Fruit fly (Drosophila melanogaster) whole organism, embryonic: ENCODE data around the gene CG14440.

Experiments used
- Atf-2 ChIP-seq: fragments of 200-800 bp; sonication (Bioruptor generic); optimal IDR thresholded peaks from 2 replicates; lab custom pipeline; 2016; ENCODE audit warnings: missing biosample characterization, missing genetic modification characterization
- CG2712 ChIP-seq: fragments of 200-800 bp; optimal IDR thresholded peaks from 3 replicates; lab custom pipeline; 2019; ENCODE audit warnings: missing biosample characterization, mild to moderate bottlenecking, missing genetic modification characterization, moderate library complexity
- CG9609 ChIP-seq: fragments of 200-800 bp; sonication (Bioruptor generic); optimal IDR thresholded peaks from 3 replicates; lab custom pipeline; 2016; ENCODE audit warnings: missing biosample characterization, missing genetic modification characterization
- az2 ChIP-seq: fragments of 200-800 bp; sonication (Bioruptor generic); optimal IDR thresholded peaks from 3 replicates; lab custom pipeline; 2016; ENCODE audit warnings: missing biosample characterization, missing genetic modification characterization
- tx ChIP-seq: fragments of 200-800 bp; sonication (Bioruptor generic); optimal IDR thresholded peaks from 2 replicates; lab custom pipeline; 2016; ENCODE audit warnings: missing biosample characterization, missing genetic modification characterization

DNA sequence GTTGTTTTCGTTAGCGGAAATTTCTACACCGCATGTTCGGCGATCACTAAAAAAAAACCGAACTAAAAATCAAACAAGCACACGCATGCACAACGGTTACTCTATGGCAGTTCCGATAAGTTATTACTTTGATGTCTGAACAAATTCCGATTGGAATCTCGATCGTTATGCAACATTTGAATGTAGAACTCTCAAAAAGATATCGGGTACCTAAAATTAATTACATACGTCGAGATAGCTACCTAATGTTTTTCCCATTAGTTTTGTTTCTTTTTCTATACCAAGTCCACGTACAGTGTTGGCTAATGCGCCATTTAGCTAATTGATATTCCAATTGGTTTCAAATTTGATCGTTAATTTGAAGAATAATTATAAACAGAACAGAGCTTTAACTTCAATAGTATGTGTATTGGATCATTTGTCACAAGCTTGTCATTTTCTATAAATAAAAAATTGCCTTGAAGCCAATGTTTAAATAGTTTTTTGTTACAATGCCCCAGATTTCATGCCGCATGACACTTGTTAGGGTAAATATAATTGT, 2.7 kb upstream of the CG14440 start:
- no peak for TF ChIP-seq az2 (GFP tag; lab: Kevin White, UChicago)
- TF ChIP-seq CG9609: no peak
- no peak for TF ChIP-seq Atf-2 (GFP tag; lab: Kevin White, UChicago)
- no peak for TF ChIP-seq CG2712 (tag; lab: Kevin White, UChicago)
- no peak for TF ChIP-seq tx (GFP tag; lab: Kevin White, UChicago)
